Worm (Caenorhabditis elegans): ENCODE measurements around the gene cls-1.
A peak's percentile ranks its signal among the peaks of the same experiment; 100 is the strongest.

Gene cls-1

ce11 chrIII:7498346-7498745 is 9.6 kb upstream of the cls-1 start:
- TF ChIP-seq R02D3.7 (tag; optimal IDR thresholded peaks at IDR 0.05) (no peak), Y105C5A.15 (GFP tag; IDR thresholded peaks at IDR 0.05) (0 out of 2 replicates have a peak, but pooled peaks have one; percentile 20), vab-7 (GFP tag; IDR thresholded peaks at IDR 0.05) (0 out of 2 replicates have a peak, but pooled peaks have one; percentile 50), pha-4 (GFP tag; IDR thresholded peaks at IDR 0.05) (peak; percentile 59), pha-4 (tag; optimal IDR thresholded peaks at IDR 0.05) (no peak), tag-97 (GFP tag; IDR thresholded peaks at IDR 0.05) (no peak), Y75B8A.6 (GFP tag; IDR thresholded peaks at IDR 0.05) (no peak), mxl-2 (GFP tag; conservative IDR thresholded peaks at IDR 0.05) (0 out of 2 replicates have a peak, but pooled peaks have one; percentile 25), nhr-6 (tag; optimal IDR thresholded peaks at IDR 0.05) (peak; percentile 45), nhr-76 (tag; optimal IDR thresholded peaks at IDR 0.05) (no peak), rbr-2 (tag; optimal IDR thresholded peaks at IDR 0.05) (peak; percentile 83), aly-2 (tag; optimal IDR thresholded peaks at IDR 0.05) (no peak), egl-27 (tag; optimal IDR thresholded peaks at IDR 0.05) (no peak), zip-11 (GFP tag; IDR thresholded peaks at IDR 0.05) (no peak), F44E2.7 (GFP tag; IDR thresholded peaks at IDR 0.05) (no peak), ceh-32 (tag; optimal IDR thresholded peaks at IDR 0.05; ENCODE audit: poor library complexity) (no peak), F49E8.2 (tag; optimal IDR thresholded peaks at IDR 0.05; ENCODE audit: borderline replicate concordance) (no peak), set-16 (GFP tag; IDR thresholded peaks at IDR 0.05) (peak; percentile 50; the same call in 1 of the 2 replicates), duxl-1 (tag; optimal IDR thresholded peaks at IDR 0.05; ENCODE audit: poor library complexity) (peak; percentile 72), mdl-1 (tag; optimal IDR thresholded peaks at IDR 0.05) (peak; percentile 75 to 96), dpl-1 (GFP tag; optimal IDR thresholded peaks at IDR 0.05) (peak; percentile 96), nhr-48 (tag; optimal IDR thresholded peaks at IDR 0.05) (peak; percentile 62), ceh-20 (GFP tag; IDR thresholded peaks at IDR 0.05) (peak; percentile 79; the same call in 1 of the 2 replicates), jun-1 (tag; optimal IDR thresholded peaks at IDR 0.05) (peak; percentile 45), fos-1 (tag; optimal IDR thresholded peaks at IDR 0.05) (no peak), egl-43 (GFP tag; IDR thresholded peaks at IDR 0.05) (no peak; the same call in 1 of the 2 replicates), tra-1 (GFP tag; IDR thresholded peaks at IDR 0.05) (0 out of 2 replicates have a peak, but pooled peaks have one; percentile 18), nhr-10 (tag; optimal IDR thresholded peaks at IDR 0.05) (peak; percentile 0), skn-1 (tag; optimal IDR thresholded peaks at IDR 0.05) (no peak), gei-8 (GFP tag; optimal IDR thresholded peaks at IDR 0.05) (no peak), ctbp-1 (GFP tag; IDR thresholded peaks at IDR 0.05) (peak; percentile 32; the same call in 1 of the 2 replicates), fkh-10 (GFP tag; optimal IDR thresholded peaks at IDR 0.05) (peak; percentile 91), arid-1 (GFP tag; conservative IDR thresholded peaks at IDR 0.05) (0 out of 2 replicates have a peak, but pooled peaks have one; percentile 55), snpc-4 (tag; optimal IDR thresholded peaks at IDR 0.05) (no peak), T20F7.1 (GFP tag; optimal IDR thresholded peaks at IDR 0.05) (peak; percentile 87), nhr-28 (tag; optimal IDR thresholded peaks at IDR 0.05) (peak; percentile 83), ceh-28 (tag; optimal IDR thresholded peaks at IDR 0.05) (no peak), pqm-1 (tag; optimal IDR thresholded peaks at IDR 0.05) (peak; percentile 94), php-3 (GFP tag; IDR thresholded peaks at IDR 0.05) (peak; percentile 64; the same call in 1 of the 2 replicates), lir-3 (tag; optimal IDR thresholded peaks at IDR 0.05) (no peak), daf-19 (GFP tag; conservative IDR thresholded peaks at IDR 0.05) (no peak), snpc-1.2 (GFP tag; IDR thresholded peaks at IDR 0.05) (no peak), daf-16 (GFP tag; optimal IDR thresholded peaks at IDR 0.05) (peak; percentile 40 to 61), daf-16 (tag; optimal IDR thresholded peaks at IDR 0.05) (peak; percentile 63), ceh-82 (tag; optimal IDR thresholded peaks at IDR 0.05) (no peak), ztf-11 (tag; optimal IDR thresholded peaks at IDR 0.05) (no peak), attf-4 (tag; optimal IDR thresholded peaks at IDR 0.05) (no peak), saeg-2 (GFP tag; IDR thresholded peaks at IDR 0.05) (no peak), lin-15B (tag; optimal IDR thresholded peaks at IDR 0.05) (peak; percentile 78), T26A8.4 (GFP tag; IDR thresholded peaks at IDR 0.05) (peak; percentile 70), dmd-6 (GFP tag; IDR thresholded peaks at IDR 0.05) (peak; percentile 91), mes-2 (tag; optimal IDR thresholded peaks at IDR 0.05; ENCODE audit: poor library complexity, severe bottlenecking) (peak; percentile 82)

Data from whole organism, L4 larva.